Fruit fly (Drosophila melanogaster): ENCODE measurements around the gene ko.

- TF ChIP-seq insv (optimal IDR thresholded peaks at IDR 0.05) = no peak
- no peak for TF ChIP-seq h (optimal IDR thresholded peaks at IDR 0.05)
- no peak for TF ChIP-seq Sin3A (optimal IDR thresholded peaks at IDR 0.05)
- TF ChIP-seq Myc (optimal IDR thresholded peaks at IDR 0.05) = no peak
Measured at dm6 chr3L:21175531-21176271, 44.7 kb upstream of the ko start.
